Fruit fly (Drosophila melanogaster) whole organism, pupa: ENCODE data around the gene CG13300.

Source experiments
- CG10348 ChIP-seq: fragments of 200-800 bp; sonication (Bioruptor generic); IDR thresholded peaks from 2 replicates; pipeline ENCODE4 v1.3.6; 2022; ENCODE audit warnings: missing biosample characterization, missing genetic modification characterization
- CG12605 ChIP-seq: fragments of 200-800 bp; sonication (Bioruptor generic); IDR thresholded peaks from 2 replicates; pipeline ENCODE4 v1.3.6; 2022; ENCODE audit warnings: missing biosample characterization, missing genetic modification characterization
- CG13204 ChIP-seq: fragments of 200-800 bp; sonication (Bioruptor generic); optimal IDR thresholded peaks from 2 replicates; lab custom pipeline; 2018; ENCODE audit warnings: missing biosample characterization, mild to moderate bottlenecking, missing genetic modification characterization, moderate library complexity
- CG14655 ChIP-seq: fragments of 200-800 bp; sonication (Bioruptor generic); optimal IDR thresholded peaks from 3 replicates; lab custom pipeline; 2017; ENCODE audit warnings: mild to moderate bottlenecking, missing biosample characterization, missing genetic modification reagents, missing genetic modification characterization
- CG15710 ChIP-seq: fragments of 200-800 bp; sonication (Bioruptor generic); optimal IDR thresholded peaks from 2 replicates; lab custom pipeline; 2018; ENCODE audit warnings: missing biosample characterization, mild to moderate bottlenecking, missing genetic modification characterization, moderate library complexity
- CG17806 ChIP-seq: fragments of 200-800 bp; sonication (Bioruptor generic); optimal IDR thresholded peaks from 2 replicates; lab custom pipeline; 2018; ENCODE audit warnings: missing biosample characterization, mild to moderate bottlenecking, missing genetic modification characterization, moderate library complexity
- CG32121 ChIP-seq: fragments of 200-800 bp; sonication (Bioruptor generic); IDR thresholded peaks from 2 replicates; pipeline ENCODE4 v1.3.6; 2022; ENCODE audit warnings: missing biosample characterization, missing genetic modification characterization
- CG34367 ChIP-seq: fragments of 200-800 bp; sonication (Bioruptor generic); optimal IDR thresholded peaks from 2 replicates; lab custom pipeline; 2018; ENCODE audit warnings: missing biosample characterization, mild to moderate bottlenecking, missing genetic modification characterization
- CG4496 ChIP-seq: fragments of 200-800 bp; sonication (Bioruptor generic); IDR thresholded peaks from 3 replicates; pipeline ENCODE4 v1.3.6; 2022; ENCODE audit warnings: missing biosample characterization, missing genetic modification characterization
- CG8159 ChIP-seq: fragments of 200-800 bp; sonication (Bioruptor generic); optimal IDR thresholded peaks from 3 replicates; lab custom pipeline; 2018; ENCODE audit warnings: missing biosample characterization, mild to moderate bottlenecking, missing genetic modification characterization, moderate library complexity
- CG8301 ChIP-seq: fragments of 200-800 bp; sonication (Bioruptor generic); optimal IDR thresholded peaks from 2 replicates; lab custom pipeline; 2018; ENCODE audit warnings: missing biosample characterization, mild to moderate bottlenecking, missing genetic modification characterization
- CG9948 ChIP-seq: fragments of 200-800 bp; sonication (Bioruptor generic); optimal IDR thresholded peaks from 2 replicates; lab custom pipeline; 2018; ENCODE audit warnings: missing biosample characterization, mild to moderate bottlenecking, missing genetic modification characterization, moderate library complexity
- D1 ChIP-seq: fragments of 200-800 bp; sonication (Bioruptor generic); optimal IDR thresholded peaks from 2 replicates; lab custom pipeline; 2018; ENCODE audit warnings: missing biosample characterization, mild to moderate bottlenecking, missing genetic modification characterization, moderate library complexity
- EcR ChIP-seq: fragments of 200-800 bp; sonication (Bioruptor generic); optimal IDR thresholded peaks from 3 replicates; lab custom pipeline; 2019; ENCODE audit warnings: missing biosample characterization, missing genetic modification characterization, mild to moderate bottlenecking, moderate library complexity, missing genetic modification reagents
- Ets98B ChIP-seq: fragments of 200-800 bp; sonication (Bioruptor generic); IDR thresholded peaks from 2 replicates; pipeline ENCODE4 v1.3.6; 2022; ENCODE audit warnings: missing biosample characterization, missing genetic modification characterization
- Pif1A ChIP-seq: fragments of 200-800 bp; sonication (Bioruptor generic); optimal IDR thresholded peaks from 3 replicates; lab custom pipeline; 2016; ENCODE audit warnings: missing biosample characterization, missing genetic modification characterization
- Pif1B ChIP-seq: fragments of 200-800 bp; sonication (Bioruptor generic); optimal IDR thresholded peaks from 3 replicates; lab custom pipeline; 2016; ENCODE audit warnings: missing biosample characterization, missing genetic modification characterization
- Snoo ChIP-seq: fragments of 200-800 bp; sonication (Bioruptor generic); optimal IDR thresholded peaks from 3 replicates; lab custom pipeline; 2017; ENCODE audit warnings: missing biosample characterization, mild to moderate bottlenecking, missing genetic modification characterization, inconsistent platforms
- fd96Ca ChIP-seq: fragments of 200-800 bp; sonication (Bioruptor generic); IDR thresholded peaks from 3 replicates; pipeline ENCODE4 v1.3.6; 2022; ENCODE audit warnings: missing biosample characterization, missing genetic modification characterization
- gl ChIP-seq: fragments of 200-800 bp; sonication (Bioruptor generic); optimal IDR thresholded peaks from 2 replicates; lab custom pipeline; 2018; ENCODE audit warnings: missing biosample characterization, mild to moderate bottlenecking, missing genetic modification characterization
- rn ChIP-seq: fragments of 200-800 bp; sonication (Bioruptor generic); IDR thresholded peaks from 2 replicates; pipeline ENCODE4 v1.3.6; 2022; ENCODE audit warnings: missing biosample characterization, missing genetic modification characterization

CG13300 gene

dm6 chr3L:6366629-6367028, 14.4 kb upstream of the CG13300 start:
- peak; percentile 44 for TF ChIP-seq CG9948 (tag; lab: Kevin White, UChicago)
- TF ChIP-seq Pif1A (GFP tag; lab: Kevin White, UChicago), result no peak
- TF ChIP-seq EcR (GFP tag; lab: Kevin White, UChicago), result no peak
- TF ChIP-seq rn (GFP tag; lab: Robert Waterston, UW), result no peak
- no peak for TF ChIP-seq Ets98B (GFP tag; lab: Robert Waterston, UW)
- no peak for TF ChIP-seq CG34367
- peak; percentile 64 for TF ChIP-seq CG17806 (tag; lab: Kevin White, UChicago)
- peak; percentile 19 for TF ChIP-seq CG15710
- no peak for TF ChIP-seq CG8301 (tag; lab: Kevin White, UChicago)
- TF ChIP-seq D1 (tag; lab: Kevin White, UChicago), result peak; percentile 7
- TF ChIP-seq CG32121 (GFP tag; lab: Robert Waterston, UW), result no peak
- no peak for TF ChIP-seq CG4496 (GFP tag; lab: Robert Waterston, UW)
- TF ChIP-seq CG14655, result peak; percentile 52
- TF ChIP-seq CG8159, result peak; percentile 74
- TF ChIP-seq Pif1B (GFP tag; lab: Kevin White, UChicago), result no peak
- no peak for TF ChIP-seq fd96Ca (GFP tag; lab: Robert Waterston, UW)
- no peak for TF ChIP-seq CG13204 (GFP tag; lab: Kevin White, UChicago)
- TF ChIP-seq CG12605, result no peak
- no peak for TF ChIP-seq CG10348 (GFP tag; lab: Robert Waterston, UW)

DNA sequence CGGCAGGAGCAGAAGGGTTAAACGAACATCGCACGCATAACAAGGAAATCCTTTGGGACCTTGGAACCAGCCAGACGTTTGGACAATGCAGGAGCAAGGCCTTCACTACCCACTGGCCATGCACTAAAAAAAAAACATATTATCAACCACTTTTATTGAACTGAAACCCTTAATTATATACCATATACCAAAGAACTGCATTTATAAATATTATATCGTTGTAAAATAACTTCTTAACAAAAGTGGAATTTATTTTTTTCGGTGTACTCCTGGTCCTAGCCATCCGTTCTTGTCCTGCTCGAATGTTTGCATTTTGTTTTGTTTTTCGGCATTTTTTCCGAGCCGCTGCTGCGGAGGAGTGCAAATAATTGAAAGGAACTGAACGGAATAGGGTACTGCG, 12.0 kb upstream of the CG13300 start:
- TF ChIP-seq CG14655 (peak; percentile 6), Snoo (tag; lab: Kevin White, UChicago) (peak; percentile 46), CG15710 (peak; percentile 66), Ets98B (GFP tag; lab: Robert Waterston, UW) (no peak), CG13204 (GFP tag; lab: Kevin White, UChicago) (no peak), fd96Ca (GFP tag; lab: Robert Waterston, UW) (no peak), CG34367 (peak; percentile 49), D1 (tag; lab: Kevin White, UChicago) (no peak), Pif1A (GFP tag; lab: Kevin White, UChicago) (peak; percentile 28), CG32121 (GFP tag; lab: Robert Waterston, UW) (no peak), CG12605 (0 out of 2 replicates have a peak, but pooled peaks have one; percentile 32), CG10348 (GFP tag; lab: Robert Waterston, UW) (no peak), CG17806 (tag; lab: Kevin White, UChicago) (peak; percentile 73), Pif1B (GFP tag; lab: Kevin White, UChicago) (peak; percentile 14), rn (GFP tag; lab: Robert Waterston, UW) (no peak), CG9948 (tag; lab: Kevin White, UChicago) (peak; percentile 48), gl (tag; lab: Kevin White, UChicago) (no peak), CG8301 (tag; lab: Kevin White, UChicago) (no peak), CG8159 (peak; percentile 81), CG4496 (GFP tag; lab: Robert Waterston, UW) (peak; percentile 36; the same call in 1 of the 3 replicates), EcR (GFP tag; lab: Kevin White, UChicago) (no peak)
- TF ChIP-seq, all 21 proteins: peak for 11

dm6 chr3L:6363626-6364025, 11.4 kb upstream of the CG13300 start:
- TF ChIP-seq rn (GFP tag; lab: Robert Waterston, UW) (0 out of 2 replicates have a peak, but pooled peaks have one; percentile 12), CG15710 (peak; percentile 80), CG8159 (peak; percentile 84), Snoo (tag; lab: Kevin White, UChicago) (peak; percentile 73), EcR (GFP tag; lab: Kevin White, UChicago) (no peak), Ets98B (GFP tag; lab: Robert Waterston, UW) (peak; percentile 61), CG14655 (peak; percentile 66), CG17806 (tag; lab: Kevin White, UChicago) (peak; percentile 79), CG8301 (tag; lab: Kevin White, UChicago) (peak; percentile 40), CG9948 (tag; lab: Kevin White, UChicago) (peak; percentile 77), Pif1A (GFP tag; lab: Kevin White, UChicago) (peak; percentile 72), CG32121 (GFP tag; lab: Robert Waterston, UW) (no peak), fd96Ca (GFP tag; lab: Robert Waterston, UW) (peak; percentile 66; the same call in 1 of the 3 replicates), CG4496 (GFP tag; lab: Robert Waterston, UW) (peak; percentile 75), CG12605 (peak; percentile 68), CG34367 (peak; percentile 61), CG10348 (GFP tag; lab: Robert Waterston, UW) (no peak), D1 (tag; lab: Kevin White, UChicago) (peak; percentile 49), CG13204 (GFP tag; lab: Kevin White, UChicago) (no peak), gl (tag; lab: Kevin White, UChicago) (peak; percentile 68), Pif1B (GFP tag; lab: Kevin White, UChicago) (peak; percentile 57)

DNA sequence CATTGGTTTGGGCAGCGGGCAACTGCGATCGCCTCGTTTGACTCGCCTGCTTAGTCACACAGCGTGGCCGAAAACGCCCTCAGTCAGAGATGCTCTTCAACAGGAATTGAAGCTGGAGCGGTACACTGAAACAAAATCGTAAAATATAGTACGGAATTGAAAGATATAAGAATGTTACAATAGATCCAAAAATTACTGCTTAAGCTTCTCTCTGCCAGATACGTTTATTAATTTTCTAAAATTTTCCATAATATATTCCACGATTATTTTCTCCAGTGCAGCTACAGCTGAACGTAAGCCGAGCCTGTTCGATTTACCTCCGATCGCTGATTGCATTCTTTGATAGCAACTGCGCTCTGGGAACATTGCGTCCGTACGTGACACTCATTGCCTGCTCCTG, 7.0 kb upstream of the CG13300 start:
- peak; percentile 33 for TF ChIP-seq Pif1A (GFP tag; lab: Kevin White, UChicago)
- peak; percentile 78 for TF ChIP-seq CG17806 (tag; lab: Kevin White, UChicago)
- TF ChIP-seq CG34367, result peak; percentile 22
- TF ChIP-seq CG4496 (GFP tag; lab: Robert Waterston, UW), result peak; percentile 61; the same call in 2 of the 3 replicates
- peak; percentile 74 for TF ChIP-seq CG9948 (tag; lab: Kevin White, UChicago)
- TF ChIP-seq fd96Ca (GFP tag; lab: Robert Waterston, UW), result 0 out of 3 replicates have a peak, but pooled peaks have one; percentile 31
- peak; percentile 74 for TF ChIP-seq CG14655
- TF ChIP-seq rn (GFP tag; lab: Robert Waterston, UW), result no peak; the same call in 1 of the 2 replicates
- no peak for TF ChIP-seq Ets98B (GFP tag; lab: Robert Waterston, UW)
- TF ChIP-seq gl (tag; lab: Kevin White, UChicago), result peak; percentile 56
- TF ChIP-seq CG8159, result peak; percentile 85
- no peak for TF ChIP-seq CG12605
- peak; percentile 74 for TF ChIP-seq CG15710
- no peak for TF ChIP-seq CG10348 (GFP tag; lab: Robert Waterston, UW)
- TF ChIP-seq CG32121 (GFP tag; lab: Robert Waterston, UW), result no peak
- peak; percentile 73 for TF ChIP-seq Snoo (tag; lab: Kevin White, UChicago)
- TF ChIP-seq EcR (GFP tag; lab: Kevin White, UChicago), result no peak
- TF ChIP-seq CG8301 (tag; lab: Kevin White, UChicago), result peak; percentile 56
- TF ChIP-seq CG13204 (GFP tag; lab: Kevin White, UChicago), result no peak
- TF ChIP-seq D1 (tag; lab: Kevin White, UChicago), result peak; percentile 1
- TF ChIP-seq Pif1B (GFP tag; lab: Kevin White, UChicago), result peak; percentile 36
